Fruit fly (Drosophila melanogaster) whole organism, wandering third instar larva: Measurements from ENCODE around the gene CG13053.

Experiments used
- br ChIP-seq: fragments of 200-800 bp; sonication (Bioruptor generic); optimal IDR thresholded peaks from 2 replicates; lab custom pipeline; 2016; ENCODE audit warnings: missing biosample characterization, missing genetic modification characterization
- dmrt93B ChIP-seq: fragments of 200-800 bp; sonication (Bioruptor generic); optimal IDR thresholded peaks from 2 replicates; lab custom pipeline; 2018; ENCODE audit warnings: missing biosample characterization, mild to moderate bottlenecking, missing genetic modification characterization
- dsf ChIP-seq: sonication (Bioruptor generic); optimal IDR thresholded peaks from 2 replicates; lab custom pipeline; 2016; ENCODE audit warnings: missing biosample characterization, missing genetic modification characterization, borderline replicate concordance
- h ChIP-seq: fragments of 200-800 bp; sonication (Bioruptor generic); optimal IDR thresholded peaks from 3 replicates; lab custom pipeline; 2016; ENCODE audit warnings: missing biosample characterization, mild to moderate bottlenecking, missing genetic modification characterization
- lola ChIP-seq: fragments of >200 bp; optimal IDR thresholded peaks from 2 replicates; lab custom pipeline; 2017; ENCODE audit warnings: missing biosample characterization, missing genetic modification characterization

The CG13053 gene

DNA sequence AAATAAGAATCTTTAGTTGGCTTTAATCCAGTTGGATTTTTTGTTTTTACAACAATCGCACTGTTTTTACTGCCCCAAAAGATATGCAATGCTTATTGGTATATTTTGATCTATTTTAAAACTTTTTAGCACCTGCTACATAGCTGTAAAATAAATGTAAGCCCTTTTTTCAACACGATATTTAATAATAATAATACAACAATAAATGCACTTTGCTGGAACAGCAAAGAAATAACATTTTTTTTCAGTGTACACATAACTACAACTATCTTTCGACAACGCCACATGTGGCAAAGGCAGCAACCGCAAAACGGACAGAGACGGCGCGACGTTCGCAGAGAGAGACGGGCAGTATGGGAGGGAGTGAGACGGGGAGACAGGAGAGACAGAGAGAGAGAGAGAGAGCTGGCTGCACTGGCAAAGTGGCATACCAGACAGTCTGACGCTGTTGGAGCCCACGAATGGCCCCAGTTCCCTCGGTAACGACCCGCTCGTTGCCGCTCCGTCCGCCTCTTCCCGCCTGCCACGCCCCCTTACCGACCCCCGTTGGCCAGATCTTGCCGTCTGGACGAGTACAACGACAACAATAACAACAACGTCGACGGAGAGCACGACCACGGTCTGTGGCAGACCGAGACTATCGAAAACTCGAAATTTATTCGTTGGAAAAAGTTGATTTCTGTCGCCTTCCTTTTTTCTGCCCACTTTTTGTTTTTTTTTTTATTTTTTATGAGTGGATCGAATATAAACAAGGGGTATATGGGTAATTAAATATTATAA is 48.2 kb downstream of the CG13053 start (continued):
- peak; percentile 27 for TF ChIP-seq dmrt93B (GFP tag; lab: Kevin White, UChicago)

DNA sequence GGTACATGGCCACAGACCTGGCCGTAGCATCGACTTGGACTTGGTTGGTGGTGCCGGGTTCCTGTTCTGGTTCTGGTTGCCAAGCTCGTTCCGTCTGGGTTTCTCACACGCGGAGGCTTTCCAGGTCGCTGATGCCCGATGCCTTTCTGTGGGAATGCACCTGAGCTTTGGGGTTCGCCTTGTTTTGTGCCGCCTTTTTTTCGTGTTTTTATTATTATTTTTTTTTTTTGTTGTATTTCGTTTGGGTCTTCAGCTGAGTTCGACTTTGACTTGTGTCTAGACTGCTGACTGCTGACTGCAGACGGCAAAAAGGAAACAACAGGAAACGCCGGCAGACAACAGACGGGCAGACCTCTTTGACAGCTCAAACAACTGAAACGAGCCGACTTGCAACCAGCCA is 49.9 kb downstream of the CG13053 start:
- peak; percentile 12 for TF ChIP-seq br (GFP tag; lab: Kevin White, UChicago)
- TF ChIP-seq dsf = no peak
- TF ChIP-seq h (GFP tag; lab: Kevin White, UChicago) = no peak
- TF ChIP-seq lola (GFP tag; lab: Kevin White, UChicago) = no peak
